Fruit fly (Drosophila melanogaster) whole organism, wandering third instar larva: Measurements from ENCODE around the gene TotX.

ENCODE experiments used
- Abd-B ChIP-seq: fragments of >200 bp; optimal IDR thresholded peaks from 2 replicates; lab custom pipeline; 2017; ENCODE audit warnings: missing biosample characterization, missing genetic modification characterization
- CG32264 ChIP-seq: fragments of 200-800 bp; sonication (Bioruptor generic); optimal IDR thresholded peaks from 2 replicates; lab custom pipeline; 2016; ENCODE audit warnings: missing biosample characterization, missing genetic modification characterization
- CG9705 ChIP-seq: fragments of 200-800 bp; sonication (Bioruptor generic); optimal IDR thresholded peaks from 2 replicates; lab custom pipeline; 2018; ENCODE audit warnings: missing biosample characterization, mild to moderate bottlenecking, missing genetic modification characterization
- CrebA ChIP-seq: fragments of 200-800 bp; sonication (Bioruptor generic); optimal IDR thresholded peaks from 2 replicates; lab custom pipeline; 2016; ENCODE audit warnings: missing biosample characterization, mild to moderate bottlenecking, missing genetic modification characterization, borderline replicate concordance
- Dfd ChIP-seq: fragments of >200 bp; optimal IDR thresholded peaks from 2 replicates; lab custom pipeline; 2017; ENCODE audit warnings: missing biosample characterization, missing genetic modification characterization
- Dif ChIP-seq: fragments of 200-275, 200-300 bp; sonication (Bioruptor generic); optimal IDR thresholded peaks from 2 replicates; lab custom pipeline; 2018; ENCODE audit warnings: missing biosample characterization, missing genetic modification characterization; ENCODE audit not compliant: partially characterized antibody
- GATAd ChIP-seq: sonication (Bioruptor generic); optimal IDR thresholded peaks from 2 replicates; lab custom pipeline; 2016; ENCODE audit warnings: missing biosample characterization, missing genetic modification characterization
- HLH106 ChIP-seq: fragments of 200-800 bp; optimal IDR thresholded peaks from 3 replicates; lab custom pipeline; 2019; ENCODE audit warnings: missing biosample characterization, mild to moderate bottlenecking, missing genetic modification characterization, moderate library complexity
- Hr78 ChIP-seq: fragments of >200 bp; optimal IDR thresholded peaks from 2 replicates; lab custom pipeline; 2017; ENCODE audit warnings: missing biosample characterization, missing genetic modification characterization
- Hr83 ChIP-seq: fragments of 200-300 bp; sonication (Bioruptor generic); optimal IDR thresholded peaks from 2 replicates; lab custom pipeline; 2016; ENCODE audit warnings: missing biosample characterization, mild to moderate bottlenecking, missing genetic modification characterization, moderate library complexity; ENCODE audit not compliant: poor library complexity, severe bottlenecking
- Jra ChIP-seq: sonication (Bioruptor generic); optimal IDR thresholded peaks from 2 replicates; lab custom pipeline; 2016; ENCODE audit warnings: missing biosample characterization, missing genetic modification characterization
- Mio ChIP-seq: sonication (Bioruptor generic); optimal IDR thresholded peaks from 2 replicates; lab custom pipeline; 2016; ENCODE audit warnings: missing biosample characterization, missing genetic modification characterization
- Myc ChIP-seq: fragments of >200 bp; optimal IDR thresholded peaks from 2 replicates; lab custom pipeline; 2017
- N ChIP-seq: fragments of >200 bp; optimal IDR thresholded peaks from 2 replicates; lab custom pipeline; 2018; ENCODE audit warnings: missing biosample characterization, missing external identifiers, missing genetic modification characterization
- Rel ChIP-seq, 2 experiments: fragments of 200-800 bp; sonication (Bioruptor generic) in 1 of 2; optimal IDR thresholded peaks; 2 replicates in 1 of 2; 3 replicates in 1 of 2; lab custom pipeline; 2016 to 2019; ENCODE audit warnings: mild to moderate bottlenecking in 2 of 2, missing biosample characterization in 2 of 2, missing genetic modification characterization in 2 of 2, moderate library complexity in 1 of 2
- Sp1 ChIP-seq: fragments of 200-800 bp; sonication (Bioruptor generic); optimal IDR thresholded peaks from 3 replicates; lab custom pipeline; 2019; ENCODE audit warnings: missing biosample characterization, mild to moderate bottlenecking, missing genetic modification characterization, moderate library complexity
- Vsx2 ChIP-seq: fragments of 200-300, 225-300 bp; sonication (Bioruptor generic); optimal IDR thresholded peaks from 2 replicates; lab custom pipeline; 2018; ENCODE audit warnings: missing biosample characterization, missing genetic modification characterization; ENCODE audit not compliant: partially characterized antibody
- br ChIP-seq: fragments of 200-800 bp; sonication (Bioruptor generic); optimal IDR thresholded peaks from 2 replicates; lab custom pipeline; 2016; ENCODE audit warnings: missing biosample characterization, missing genetic modification characterization
- brk ChIP-seq: fragments of 200-800 bp; sonication (Bioruptor generic); optimal IDR thresholded peaks from 2 replicates; lab custom pipeline; 2016; ENCODE audit warnings: missing biosample characterization, mild to moderate bottlenecking, missing genetic modification characterization
- dl ChIP-seq, 2 experiments: fragments of 175-275, 200-275 bp in 1 of 2; fragments of 200-275 bp in 1 of 2; sonication (Bioruptor generic); optimal IDR thresholded peaks; lab custom pipeline; 2018; ENCODE audit warnings: mild to moderate bottlenecking in 2 of 2, missing biosample characterization in 2 of 2, missing genetic modification characterization in 2 of 2, moderate library complexity in 2 of 2; ENCODE audit not compliant: partially characterized antibody in 2 of 2, insufficient read depth in 1 of 2
- dmrt93B ChIP-seq: fragments of 200-800 bp; sonication (Bioruptor generic); optimal IDR thresholded peaks from 2 replicates; lab custom pipeline; 2018; ENCODE audit warnings: missing biosample characterization, mild to moderate bottlenecking, missing genetic modification characterization
- ey ChIP-seq: fragments of 200-800 bp; sonication (Bioruptor generic); optimal IDR thresholded peaks from 2 replicates; lab custom pipeline; 2016; ENCODE audit warnings: missing biosample characterization, missing genetic modification characterization
- foxo ChIP-seq, 2 experiments: fragments of 200-800 bp; sonication (Bioruptor generic); optimal IDR thresholded peaks; 2 replicates in 1 of 2; 3 replicates in 1 of 2; lab custom pipeline; 2016 to 2017; ENCODE audit warnings: missing biosample characterization in 2 of 2, missing genetic modification characterization in 2 of 2
- fru ChIP-seq: fragments of 200-800 bp; sonication (Bioruptor generic); optimal IDR thresholded peaks from 3 replicates; lab custom pipeline; 2016; ENCODE audit warnings: missing biosample characterization, mild to moderate bottlenecking, missing genetic modification characterization
- h ChIP-seq: fragments of 200-800 bp; sonication (Bioruptor generic); optimal IDR thresholded peaks from 3 replicates; lab custom pipeline; 2016; ENCODE audit warnings: missing biosample characterization, mild to moderate bottlenecking, missing genetic modification characterization
- jim ChIP-seq: fragments of 175-275, 200-325 bp; sonication (Bioruptor generic); optimal IDR thresholded peaks from 2 replicates; lab custom pipeline; 2016; ENCODE audit warnings: missing biosample characterization, mild to moderate bottlenecking, missing genetic modification characterization
- pan ChIP-seq: fragments of >200 bp; optimal IDR thresholded peaks from 2 replicates; lab custom pipeline; 2017
- psq ChIP-seq: fragments of 200-800 bp; sonication (Bioruptor generic); optimal IDR thresholded peaks from 3 replicates; lab custom pipeline; 2017; ENCODE audit warnings: missing biosample characterization, mild to moderate bottlenecking, missing genetic modification characterization, moderate library complexity
- rgr ChIP-seq: fragments of 200-800 bp; sonication (Bioruptor generic); optimal IDR thresholded peaks from 3 replicates; lab custom pipeline; 2016; ENCODE audit warnings: missing biosample characterization, mild to moderate bottlenecking, missing genetic modification characterization
- sage ChIP-seq: fragments of 200-800 bp; sonication (Bioruptor generic); optimal IDR thresholded peaks from 2 replicates; lab custom pipeline; 2016; ENCODE audit warnings: missing biosample characterization, mild to moderate bottlenecking, missing genetic modification characterization
- sv ChIP-seq: fragments of 200-800 bp; sonication (Bioruptor generic); optimal IDR thresholded peaks from 3 replicates; lab custom pipeline; 2016; ENCODE audit warnings: missing biosample characterization, missing genetic modification characterization
- tai ChIP-seq: sonication (Bioruptor generic); optimal IDR thresholded peaks from 2 replicates; lab custom pipeline; 2016; ENCODE audit warnings: missing biosample characterization, missing genetic modification characterization
- usp ChIP-seq: fragments of >200 bp; optimal IDR thresholded peaks from 2 replicates; lab custom pipeline; 2017; ENCODE audit warnings: missing biosample characterization, missing genetic modification characterization
- woc ChIP-seq: sonication (Bioruptor generic); optimal IDR thresholded peaks from 2 replicates; lab custom pipeline; 2016; ENCODE audit warnings: missing biosample characterization, mild to moderate bottlenecking, missing genetic modification characterization

TotX gene

DNA sequence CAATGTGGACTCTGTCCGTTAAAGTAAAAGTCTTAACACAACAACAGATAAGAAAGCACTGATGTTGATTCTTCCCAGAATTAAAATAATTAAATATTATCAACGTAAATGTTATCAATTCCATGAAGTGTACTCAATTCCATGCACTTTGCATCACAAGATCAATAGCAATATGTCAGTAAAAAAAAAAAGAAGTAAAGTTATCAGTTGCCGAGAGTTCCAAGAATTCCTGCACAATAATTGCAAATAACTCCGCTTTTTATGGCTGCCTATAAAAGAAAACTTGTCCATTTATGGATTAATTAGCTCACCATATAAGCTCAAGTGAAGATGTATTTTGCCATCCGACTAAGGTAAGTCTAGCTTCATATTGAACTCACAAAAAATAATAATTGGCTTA is 27.9 kb downstream of the TotX start, which contains the start of gene TotZ:
Gene TotZ (plus strand): TSS at position 301 of the 400 bp plus-strand sequence.
- TF ChIP-seq usp (no peak), Vsx2 (GFP tag; lab: Kevin White, UChicago) (no peak), Hr83 (no peak), dl (GFP tag; optimal IDR thresholded peaks at IDR 0.05; lab: Kevin White, UChicago; ENCODE audit: insufficient read depth in 1 of 2, partially characterized antibody in 2 of 2) (no peak), Hr78 (GFP tag; lab: Kevin White, UChicago) (no peak), ey (GFP tag; lab: Kevin White, UChicago) (no peak), sage (GFP tag; lab: Kevin White, UChicago) (no peak), CrebA (GFP tag; lab: Kevin White, UChicago) (no peak), Mio (GFP tag; lab: Kevin White, UChicago) (no peak), Dif (no peak), sv (GFP tag; lab: Kevin White, UChicago) (no peak), GATAd (GFP tag; lab: Kevin White, UChicago) (no peak), Myc (lab: Kevin White, UChicago) (no peak)

DNA sequence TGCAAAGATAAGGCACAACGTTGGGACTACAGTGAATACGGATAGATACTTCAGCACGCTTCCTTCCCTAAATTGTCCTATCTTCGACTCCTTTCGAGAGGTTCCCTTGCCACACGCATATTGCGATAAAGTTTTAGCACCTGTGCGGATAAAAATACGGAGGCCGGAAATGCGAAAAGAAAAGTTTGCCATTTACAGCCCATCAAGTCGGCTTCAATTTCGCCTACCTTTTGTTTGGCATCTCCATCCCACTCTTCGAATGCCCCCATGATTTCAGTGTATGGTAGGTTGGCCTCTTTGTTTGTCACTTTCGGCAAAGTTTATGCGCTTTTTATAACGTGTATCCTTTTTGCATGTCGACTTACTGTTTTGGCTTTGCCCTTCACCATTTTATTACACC is 28.6 kb downstream of the TotX start:
- TF ChIP-seq Abd-B (GFP tag; lab: Kevin White, UChicago) (no peak), brk (no peak), fru (GFP tag; lab: Kevin White, UChicago) (no peak), dl (GFP tag; optimal IDR thresholded peaks at IDR 0.05; lab: Kevin White, UChicago; ENCODE audit: insufficient read depth in 1 of 2, partially characterized antibody in 2 of 2) (no peak), Hr83 (no peak), dmrt93B (GFP tag; lab: Kevin White, UChicago) (no peak), pan (lab: Kevin White, UChicago) (no peak)

DNA sequence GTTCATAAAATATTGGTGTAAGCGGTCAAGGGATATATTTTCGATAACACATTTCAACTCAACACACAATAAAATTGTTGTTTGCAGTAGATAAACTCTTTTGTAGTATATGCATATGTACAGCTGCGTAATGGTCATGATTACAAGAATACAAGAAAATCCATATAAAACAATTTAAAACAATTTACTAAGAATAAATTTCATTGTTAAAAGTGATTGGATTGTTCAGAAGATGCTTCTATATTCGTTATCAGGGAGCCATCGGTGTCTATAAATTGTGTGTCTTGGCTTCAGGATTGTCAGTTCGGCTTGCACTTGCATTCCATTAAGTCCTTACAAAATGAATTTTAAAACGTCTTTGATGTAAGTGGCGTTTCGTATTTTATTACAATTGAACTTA is 31.7 kb downstream of the TotX start, which contains the start of gene TotB:
Gene TotB (plus strand): TSS at position 301 of the 400 bp plus-strand sequence.
- TF ChIP-seq GATAd (GFP tag; lab: Kevin White, UChicago) (no peak), Jra (GFP tag; lab: Kevin White, UChicago) (no peak), jim (GFP tag; lab: Kevin White, UChicago) (no peak), br (GFP tag; lab: Kevin White, UChicago) (no peak), sage (GFP tag; lab: Kevin White, UChicago) (no peak), CrebA (GFP tag; lab: Kevin White, UChicago) (no peak), psq (GFP tag; lab: Kevin White, UChicago) (no peak), Myc (lab: Kevin White, UChicago) (no peak), Sp1 (GFP tag; lab: Kevin White, UChicago) (no peak), foxo (GFP tag; optimal IDR thresholded peaks at IDR 0.05; lab: Kevin White, UChicago) (no peak), woc (no peak), Rel (GFP tag; optimal IDR thresholded peaks at IDR 0.05; lab: Kevin White, UChicago) (no peak), Rel (tag; optimal IDR thresholded peaks at IDR 0.05; lab: Kevin White, UChicago) (no peak), Vsx2 (GFP tag; lab: Kevin White, UChicago) (no peak), HLH106 (tag; lab: Kevin White, UChicago) (no peak), Dfd (GFP tag; lab: Kevin White, UChicago) (no peak), tai (GFP tag; lab: Kevin White, UChicago) (no peak)
- TF ChIP-seq, all 38 proteins: peak for 0

DNA sequence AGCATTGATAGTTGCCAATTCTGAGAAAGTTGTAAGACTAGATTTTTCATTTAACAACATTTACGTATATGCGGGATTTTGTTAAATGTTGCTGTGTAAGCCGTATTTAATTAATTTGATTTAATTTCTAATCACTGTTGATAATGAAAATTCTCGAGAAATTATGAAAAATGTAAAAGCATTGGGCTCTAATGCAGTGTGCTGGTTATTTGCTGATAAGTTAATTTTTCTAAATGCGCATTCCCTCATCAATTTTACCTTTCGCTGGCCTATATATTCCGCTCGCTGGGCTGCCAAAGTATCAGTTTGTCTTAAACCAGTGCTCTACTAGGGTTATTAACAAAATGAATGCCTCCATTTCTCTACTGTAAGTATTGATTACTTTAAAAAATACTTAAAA is 32.6 kb downstream of the TotX start, which contains the start of gene TotC:
Gene TotC (plus strand): TSS at position 301 of the 400 bp plus-strand sequence.
- TF ChIP-seq CG9705 (GFP tag; lab: Kevin White, UChicago) = no peak
- no peak for TF ChIP-seq woc
- no peak for TF ChIP-seq fru (GFP tag; lab: Kevin White, UChicago)
- no peak for TF ChIP-seq rgr (GFP tag; lab: Kevin White, UChicago)
- TF ChIP-seq Mio (GFP tag; lab: Kevin White, UChicago) = no peak
- no peak for TF ChIP-seq Vsx2 (GFP tag; lab: Kevin White, UChicago)
- no peak for TF ChIP-seq h (GFP tag; lab: Kevin White, UChicago)
- TF ChIP-seq tai (GFP tag; lab: Kevin White, UChicago) = no peak
- TF ChIP-seq N (GFP tag; lab: Kevin White, UChicago) = no peak
- no peak for TF ChIP-seq Rel (GFP tag; optimal IDR thresholded peaks at IDR 0.05; lab: Kevin White, UChicago)
- no peak for TF ChIP-seq Rel (tag; optimal IDR thresholded peaks at IDR 0.05; lab: Kevin White, UChicago)
- TF ChIP-seq usp = no peak
- TF ChIP-seq sv (GFP tag; lab: Kevin White, UChicago) = no peak
- no peak for TF ChIP-seq CG32264 (GFP tag; lab: Kevin White, UChicago)
- TF ChIP-seq psq (GFP tag; lab: Kevin White, UChicago) = no peak
- TF ChIP-seq Sp1 (GFP tag; lab: Kevin White, UChicago) = no peak
